Fruit fly (Drosophila melanogaster): ENCODE measurements around the gene Lint-O.

- TF ChIP-seq eg (GFP tag; IDR thresholded peaks at IDR 0.05): no peak
- no peak for TF ChIP-seq ss (GFP tag; optimal IDR thresholded peaks at IDR 0.05)
- no peak for TF ChIP-seq CG3032 (tag; optimal IDR thresholded peaks at IDR 0.05)
- no peak for TF ChIP-seq net (GFP tag; optimal IDR thresholded peaks at IDR 0.05)
- TF ChIP-seq CG6854 (GFP tag; optimal IDR thresholded peaks at IDR 0.05): no peak
- TF ChIP-seq fd59A (GFP tag; optimal IDR thresholded peaks at IDR 0.05): no peak
- TF ChIP-seq CG6163 (GFP tag; IDR thresholded peaks at IDR 0.05): no peak
- no peak for TF ChIP-seq CG11902 (GFP tag; optimal IDR thresholded peaks at IDR 0.05)
These were observed 11.6 kb upstream of the Lint-O start for dm6 chrX:2686930-2687329.

All from whole organism, prepupa.